Fruit fly (Drosophila melanogaster): ENCODE data around the gene CG13721.

Gene CG13721

DNA sequence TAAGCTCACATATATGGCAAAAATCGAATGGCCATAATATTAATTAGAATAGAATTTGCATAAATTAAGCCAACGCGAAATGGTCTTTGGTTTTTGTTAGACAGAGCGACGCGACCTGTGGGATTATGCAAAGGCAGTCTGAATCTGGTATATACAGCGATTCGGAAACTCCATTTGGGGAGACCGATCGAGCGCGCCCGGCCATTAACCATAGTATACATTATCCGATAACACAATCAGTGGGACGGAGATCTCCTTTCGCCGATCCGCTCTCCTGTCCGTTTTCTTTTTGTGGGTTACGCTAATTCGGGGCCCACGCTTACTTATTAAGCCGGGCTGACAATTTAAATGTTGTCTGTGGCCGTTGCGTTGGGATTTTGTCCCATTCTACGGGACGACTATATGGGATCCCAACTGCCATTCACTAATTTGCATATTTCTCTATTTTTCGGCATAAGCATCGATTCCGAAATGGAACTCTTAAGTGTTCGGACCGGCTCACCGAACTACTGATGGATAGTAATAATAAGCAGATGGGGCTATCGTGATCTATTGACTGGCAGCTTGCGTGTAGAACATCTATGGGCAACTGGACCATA lies 19.8 kb downstream of the CG13721 start:
- TF ChIP-seq CG17801 (GFP tag; optimal IDR thresholded peaks at IDR 0.05; ENCODE audit: partially characterized antibody), result no peak

DNA sequence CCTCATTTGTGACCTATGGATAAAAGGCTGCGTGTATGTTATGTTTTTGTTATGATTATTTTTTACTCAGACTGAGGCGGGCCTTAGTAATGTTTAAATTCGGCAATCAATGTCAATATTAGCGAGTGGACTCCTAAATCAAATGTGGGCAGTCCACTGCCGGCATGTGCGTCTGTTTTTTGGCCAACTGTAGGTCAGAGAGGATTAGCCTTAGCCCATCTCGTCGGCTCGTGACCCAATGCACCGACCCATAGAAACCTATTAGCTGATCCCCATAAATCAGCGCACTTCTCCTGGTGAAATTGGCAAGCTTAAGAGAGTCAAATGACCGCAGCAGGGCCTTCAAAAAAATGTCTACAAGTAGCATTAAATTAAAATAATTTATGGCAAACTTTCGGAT lies 21.9 kb downstream of the CG13721 start:
- no peak for TF ChIP-seq CG17801 (GFP tag; optimal IDR thresholded peaks at IDR 0.05; ENCODE audit: partially characterized antibody)

DNA sequence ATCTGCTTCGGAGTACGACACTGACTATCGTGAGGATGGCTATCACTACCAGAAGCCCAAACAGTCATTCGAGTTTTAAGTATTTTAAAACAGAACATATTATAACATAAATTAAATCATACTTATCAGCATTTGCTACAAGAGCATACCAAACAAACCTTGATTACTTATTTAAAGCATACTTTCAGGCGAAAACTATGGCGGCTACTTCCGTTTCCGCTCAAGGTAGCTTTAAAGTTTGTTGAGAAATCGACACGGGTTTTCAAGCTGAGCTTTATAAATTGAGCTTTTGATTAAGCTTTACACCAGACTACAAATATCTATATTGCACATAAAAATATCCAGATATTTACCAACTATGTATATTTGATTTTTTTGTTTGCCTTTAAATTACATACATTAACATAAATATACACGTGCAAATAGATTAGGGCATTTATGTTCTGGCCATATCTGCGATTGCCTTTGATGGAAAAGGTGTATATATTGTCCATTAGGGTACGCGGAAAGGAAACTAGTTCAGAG lies 22.6 kb downstream of the CG13721 start:
- peak; percentile 86 for TF ChIP-seq CG17801 (GFP tag; optimal IDR thresholded peaks at IDR 0.05; ENCODE audit: partially characterized antibody)

DNA sequence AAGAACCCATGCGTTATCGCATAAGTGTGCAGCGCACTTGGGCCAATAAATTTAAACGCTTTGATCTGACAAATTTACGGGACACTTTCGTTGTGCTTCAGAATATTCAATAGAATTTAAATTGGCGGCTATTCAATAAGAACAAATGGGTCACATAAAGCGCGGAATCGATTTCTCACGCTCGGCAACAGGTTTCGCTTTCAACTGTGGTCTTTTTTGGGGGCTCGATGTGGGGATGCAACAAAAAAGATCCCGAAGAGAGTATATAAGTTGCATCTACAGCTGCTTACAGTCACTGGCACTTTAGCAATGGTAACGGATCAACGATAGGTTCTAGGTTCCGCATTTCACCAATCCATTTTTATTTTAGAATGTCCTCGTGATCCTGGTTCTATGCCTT lies 24.8 kb downstream of the CG13721 start, which contains the start of gene CG11349:
Gene CG11349 (plus strand): TSS at position 301 of the 400 bp plus-strand sequence.
- no peak for TF ChIP-seq CG17801 (GFP tag; optimal IDR thresholded peaks at IDR 0.05; ENCODE audit: partially characterized antibody)

DNA sequence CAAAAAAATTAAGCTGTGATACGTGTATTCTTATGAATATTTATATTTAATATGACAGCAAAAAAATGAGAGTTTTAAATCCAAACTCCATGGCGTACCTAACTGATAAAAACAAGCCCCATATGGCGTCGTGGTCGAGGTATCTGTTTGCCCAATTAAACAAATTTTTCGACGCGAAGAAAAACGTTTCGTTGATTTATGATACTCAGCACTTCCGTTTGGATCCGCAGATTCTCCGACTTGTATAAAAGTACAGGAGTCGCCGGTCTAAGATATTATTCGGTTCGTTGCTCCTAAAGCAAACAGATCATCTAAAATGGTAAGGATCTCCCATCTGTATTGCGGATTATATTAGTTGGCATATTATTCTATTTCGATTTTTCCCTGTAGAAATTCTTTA lies 26.1 kb downstream of the CG13721 start, which contains the start of gene CG32248:
Gene CG32248 (plus strand): TSS at position 301 of the 400 bp plus-strand sequence.
- TF ChIP-seq CG17801 (GFP tag; optimal IDR thresholded peaks at IDR 0.05; ENCODE audit: partially characterized antibody), result no peak

DNA sequence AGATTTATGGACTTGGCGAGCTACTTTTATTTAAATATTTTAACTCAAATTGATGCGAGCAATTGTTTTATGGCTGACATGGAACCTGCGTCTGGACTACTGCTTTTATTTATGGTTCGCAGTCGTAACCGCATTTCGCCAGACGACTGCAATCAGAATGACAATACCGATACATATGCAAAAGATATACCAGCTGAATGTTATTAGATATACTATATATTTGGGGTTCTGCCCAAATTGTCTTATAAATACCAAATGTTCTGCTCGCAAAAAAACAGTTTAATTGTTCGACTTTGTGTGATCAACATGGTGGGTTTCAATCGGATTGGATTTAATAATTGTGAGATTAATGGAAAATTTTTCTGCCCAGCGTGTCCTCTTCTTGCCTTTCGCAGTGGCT lies 27.9 kb downstream of the CG13721 start, which contains the start of gene CG32249:
Gene CG32249 (plus strand): TSS at position 301 of the 400 bp plus-strand sequence.
- no peak for TF ChIP-seq CG17801 (GFP tag; optimal IDR thresholded peaks at IDR 0.05; ENCODE audit: partially characterized antibody)

DNA sequence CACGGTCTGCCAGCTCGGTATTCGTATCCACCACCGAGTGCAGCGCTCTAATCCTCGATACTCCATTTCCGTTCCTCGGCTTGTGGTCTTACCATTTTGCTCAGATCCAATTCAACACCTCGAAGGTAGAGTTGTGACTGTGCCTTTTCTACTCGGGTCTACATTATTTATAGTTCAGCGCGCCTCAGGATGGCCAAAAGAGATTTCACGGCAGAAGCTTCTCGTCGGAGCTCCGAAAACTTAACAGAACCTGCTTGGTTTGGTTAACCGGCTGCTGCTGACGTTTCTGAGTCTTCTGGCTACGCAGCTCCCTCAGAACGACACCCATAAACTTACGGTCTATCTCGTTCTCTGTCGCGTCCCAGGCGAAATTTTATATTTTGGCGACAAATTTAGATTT lies 31.0 kb downstream of the CG13721 start, which contains the start of gene CG32241:
Gene CG32241 (minus strand): TSS at position 101 of the 400 bp plus-strand sequence.
- no peak for TF ChIP-seq CG17801 (GFP tag; optimal IDR thresholded peaks at IDR 0.05; ENCODE audit: partially characterized antibody)

DNA sequence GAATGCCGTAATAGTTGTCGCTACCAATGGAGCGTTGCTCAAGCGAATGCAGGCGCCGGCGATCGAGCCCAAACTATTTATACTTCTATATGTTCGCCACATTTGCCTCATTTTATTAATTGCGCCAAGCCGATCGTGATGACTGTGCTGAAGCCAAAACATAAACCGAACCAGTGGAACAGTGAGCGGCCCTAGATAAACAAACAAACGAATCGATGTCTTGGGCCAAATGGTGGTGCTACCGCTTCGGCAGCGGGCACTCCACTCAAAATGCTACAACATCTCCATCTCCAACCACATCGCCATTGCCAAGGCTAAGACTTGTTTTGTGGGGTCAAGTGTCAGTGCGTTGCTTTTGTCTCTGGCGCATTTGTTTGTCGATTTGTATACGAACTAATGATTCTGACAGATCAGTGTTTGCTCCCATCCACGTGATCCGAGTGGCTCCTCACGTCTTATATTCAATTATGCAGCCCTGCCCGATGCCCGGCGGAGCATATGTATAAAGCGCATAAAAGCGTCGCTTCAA lies 33.7 kb downstream of the CG13721 start, which contains the start of gene CG15024:
Gene CG15024 (minus strand): TSS at position 51 of the 529 bp plus-strand sequence.
- no peak for TF ChIP-seq CG17801 (GFP tag; optimal IDR thresholded peaks at IDR 0.05; ENCODE audit: partially characterized antibody)

DNA sequence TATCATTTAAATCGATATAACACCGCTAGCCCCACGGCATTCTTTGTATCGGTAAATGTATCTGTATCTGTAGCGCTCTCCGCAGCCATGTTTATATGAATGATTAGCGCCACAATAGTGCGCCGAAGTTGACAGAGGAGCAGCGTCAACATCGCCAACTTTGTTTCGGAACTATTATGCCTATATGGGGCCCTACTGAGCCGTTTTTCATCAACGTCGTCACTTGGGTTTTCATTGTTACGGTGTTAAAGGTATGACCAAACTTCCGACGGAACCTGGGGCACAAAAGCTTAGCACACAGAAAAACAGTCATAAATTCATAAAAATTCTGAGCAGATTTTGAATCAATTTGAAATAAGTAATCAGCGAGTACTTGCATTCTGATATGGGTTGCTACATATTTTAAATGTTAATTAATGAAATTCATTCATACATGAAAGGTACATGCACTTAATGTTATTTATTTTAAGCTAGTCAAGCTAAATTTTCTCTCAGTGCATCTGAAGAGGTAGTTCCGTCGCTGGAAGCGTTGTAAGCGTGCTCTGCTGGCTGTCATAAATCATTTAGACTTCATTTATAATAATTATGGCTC lies 36.0 kb downstream of the CG13721 start, which contains the start of gene CG15023:
Gene CG15023 (minus strand): TSS at position 51 of the 592 bp plus-strand sequence.
- TF ChIP-seq CG17801 (GFP tag; optimal IDR thresholded peaks at IDR 0.05; ENCODE audit: partially characterized antibody), result no peak

DNA sequence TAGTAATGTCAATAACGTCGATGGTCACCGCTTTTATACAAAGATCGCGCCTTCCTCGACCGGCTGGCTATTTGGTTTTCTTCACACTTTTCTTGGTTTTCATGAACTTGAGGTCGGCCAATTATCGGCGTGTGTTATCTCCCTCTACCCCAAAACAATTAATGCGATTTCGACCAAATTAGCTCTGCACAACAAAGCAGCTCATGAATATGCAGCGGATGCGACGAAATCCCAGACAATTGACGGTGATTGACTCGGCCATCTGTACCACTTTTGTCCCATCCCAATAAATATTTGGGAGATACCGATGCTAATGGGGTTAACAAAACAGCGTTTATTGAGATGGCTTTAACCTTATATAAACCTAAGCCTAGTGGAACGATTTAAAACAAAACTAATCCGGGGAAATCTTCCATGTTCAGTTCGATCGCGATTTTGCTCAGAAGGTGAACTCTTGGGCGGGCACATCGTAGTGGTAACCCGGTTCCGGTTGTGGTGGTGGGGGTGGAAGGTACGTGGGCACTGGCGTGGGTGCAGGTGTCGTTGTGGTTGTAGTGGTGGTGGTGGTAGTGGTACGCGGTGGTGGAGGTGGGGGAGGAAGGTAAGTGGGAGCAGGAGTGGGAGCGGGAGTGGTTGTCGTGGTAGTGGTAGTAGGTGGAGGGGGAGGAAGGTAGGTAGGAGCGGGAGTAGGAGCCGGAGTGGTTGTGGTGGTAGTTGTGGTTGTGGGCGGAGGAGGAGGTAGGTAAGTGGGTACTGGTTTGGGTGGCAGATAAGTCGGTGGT lies 37.1 kb downstream of the CG13721 start, which contains the start of gene CG15022:
Gene CG15022 (minus strand): TSS at position 11 of the 782 bp plus-strand sequence.
- no peak for TF ChIP-seq CG17801 (GFP tag; optimal IDR thresholded peaks at IDR 0.05; ENCODE audit: partially characterized antibody)

DNA sequence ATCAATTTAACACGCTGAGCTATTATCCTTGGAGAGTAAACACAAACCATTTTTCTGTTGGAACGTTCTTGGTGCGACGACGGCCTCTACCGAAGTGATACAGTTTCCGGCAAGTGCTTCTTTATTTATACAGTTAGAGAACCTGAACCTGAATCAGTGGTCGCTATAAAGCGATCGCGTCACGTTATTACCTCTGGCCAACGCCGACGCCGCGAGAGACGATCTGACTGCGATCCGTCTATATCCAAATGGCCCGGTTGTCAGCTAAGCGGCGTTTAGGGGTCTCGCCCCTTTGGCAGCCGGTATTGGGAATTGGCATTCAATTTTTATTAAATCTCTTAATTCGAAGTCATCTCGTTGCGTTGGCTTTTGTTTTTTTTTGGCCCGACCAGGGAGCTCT lies 39.5 kb downstream of the CG13721 start, which contains the start of gene CG11345:
Gene CG11345 (minus strand): TSS at position 101 of the 400 bp plus-strand sequence.
- TF ChIP-seq CG17801 (GFP tag; optimal IDR thresholded peaks at IDR 0.05; ENCODE audit: partially characterized antibody), result no peak

DNA sequence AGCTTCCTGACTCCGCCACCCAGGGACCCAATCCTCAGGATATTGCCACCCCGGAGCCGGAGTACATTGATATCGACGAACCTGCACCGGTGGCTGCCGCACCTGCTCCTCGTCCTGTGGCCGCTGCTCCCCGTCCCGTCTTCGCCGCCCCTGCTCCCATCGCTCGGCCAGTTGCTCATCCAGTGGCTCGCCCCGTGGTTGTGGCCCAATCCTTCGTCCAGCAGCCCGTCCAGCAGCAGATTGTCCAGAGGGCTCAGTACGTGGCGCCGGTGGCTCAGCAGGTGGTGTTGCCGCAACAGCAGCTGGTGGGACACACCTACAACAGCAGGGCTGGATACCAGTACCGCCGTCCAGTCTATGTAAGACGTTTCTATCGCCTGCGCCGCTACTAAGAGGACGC lies 50.3 kb downstream of the CG13721 start:
- no peak for TF ChIP-seq CG17801 (GFP tag; optimal IDR thresholded peaks at IDR 0.05; ENCODE audit: partially characterized antibody)

All from ovary, adult (tissue).